Worm (Caenorhabditis elegans): ENCODE measurements around the gene plc-1.

Gene plc-1

ce11 chrX:10820511-10820910, 17.9 kb downstream of the plc-1 start, which contains the start of gene F31B12.3:
Gene F31B12.3, minus strand, starts transcription at chrX:10820611.
- TF ChIP-seq bed-3 (GFP tag; optimal IDR thresholded peaks at IDR 0.05) (no peak), ham-2 (GFP tag; optimal IDR thresholded peaks at IDR 0.05) (no peak), ceh-39 (tag; optimal IDR thresholded peaks at IDR 0.05) (no peak), unc-120 (tag; optimal IDR thresholded peaks at IDR 0.05; ENCODE audit: poor library complexity, severe bottlenecking) (no peak), unc-62 (GFP tag; optimal IDR thresholded peaks at IDR 0.05) (no peak), elt-1 (tag; optimal IDR thresholded peaks at IDR 0.05; ENCODE audit: borderline replicate concordance, insufficient read depth) (no peak), snpc-4 (tag; optimal IDR thresholded peaks at IDR 0.05) (no peak), mls-2 (tag; optimal IDR thresholded peaks at IDR 0.05) (no peak), nhr-237 (tag; optimal IDR thresholded peaks at IDR 0.05) (no peak), nhr-2 (tag; optimal IDR thresholded peaks at IDR 0.05) (no peak), mab-5 (tag; optimal IDR thresholded peaks at IDR 0.05) (no peak), mep-1 (tag; optimal IDR thresholded peaks at IDR 0.05) (no peak), zip-8 (tag; optimal IDR thresholded peaks at IDR 0.05) (no peak), sem-2 (GFP tag; optimal IDR thresholded peaks at IDR 0.05) (no peak)

- no peak for TF ChIP-seq nhr-2 (tag; optimal IDR thresholded peaks at IDR 0.05)
- no peak for TF ChIP-seq mls-2 (tag; optimal IDR thresholded peaks at IDR 0.05)
- TF ChIP-seq mab-5 (tag; optimal IDR thresholded peaks at IDR 0.05): no peak
Observed at ce11 chrX:10804441-10804840, 34.0 kb downstream of the plc-1 start, which contains the start of gene F31B12.4. Gene F31B12.4, plus strand, starts transcription at chrX:10804741.

ce11 chrX:10794647-10795046, 43.8 kb downstream of the plc-1 start, which contains the start of gene T05A10.6:
Gene T05A10.6, minus strand, starts transcription at chrX:10794747.
- TF ChIP-seq lin-13 (tag; optimal IDR thresholded peaks at IDR 0.05) (no peak), ceh-43 (GFP tag; optimal IDR thresholded peaks at IDR 0.05) (no peak), mab-5 (tag; optimal IDR thresholded peaks at IDR 0.05) (no peak), ham-2 (GFP tag; optimal IDR thresholded peaks at IDR 0.05) (no peak), zip-8 (tag; optimal IDR thresholded peaks at IDR 0.05) (no peak), nhr-28 (tag; optimal IDR thresholded peaks at IDR 0.05) (no peak), unc-120 (tag; optimal IDR thresholded peaks at IDR 0.05; ENCODE audit: poor library complexity, severe bottlenecking) (no peak), unc-62 (GFP tag; optimal IDR thresholded peaks at IDR 0.05) (no peak), cnd-1 (tag; optimal IDR thresholded peaks at IDR 0.05) (no peak), drap-1 (GFP tag; optimal IDR thresholded peaks at IDR 0.05) (no peak), nhr-237 (tag; optimal IDR thresholded peaks at IDR 0.05) (no peak), ceh-83 (GFP tag; optimal IDR thresholded peaks at IDR 0.05) (no peak), ceh-39 (tag; optimal IDR thresholded peaks at IDR 0.05) (no peak), ces-1 (GFP tag; optimal IDR thresholded peaks at IDR 0.05) (no peak), bed-3 (GFP tag; optimal IDR thresholded peaks at IDR 0.05) (no peak)

DNA sequence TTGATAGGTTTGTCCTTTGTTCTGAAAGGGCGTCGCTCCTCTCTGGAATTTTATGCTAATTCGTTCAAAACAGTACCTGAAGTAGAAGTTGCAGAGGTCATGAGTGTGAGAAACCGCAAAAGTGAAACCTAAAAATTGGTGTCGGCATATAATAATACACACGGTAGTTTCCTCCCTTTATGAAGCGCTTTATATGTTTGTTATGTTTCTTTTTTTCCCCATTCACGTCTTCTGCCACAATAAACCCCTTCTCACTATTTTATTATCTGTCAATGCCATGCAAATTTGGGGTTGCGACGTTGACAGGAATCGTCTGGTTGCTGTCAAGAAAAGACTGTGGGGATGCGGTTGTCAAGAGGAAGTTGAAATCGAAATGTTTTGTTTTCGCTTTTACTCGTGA, 46.0 kb downstream of the plc-1 start, which contains the start of gene vap-2:
vap-2 (minus strand) TSS at position 101 of the 400 bp plus-strand sequence.
- TF ChIP-seq nhr-76 (tag; optimal IDR thresholded peaks at IDR 0.05): no peak
- TF ChIP-seq mep-1 (tag; optimal IDR thresholded peaks at IDR 0.05): no peak
- no peak for TF ChIP-seq elt-1 (tag; optimal IDR thresholded peaks at IDR 0.05; ENCODE audit: borderline replicate concordance, insufficient read depth)
- TF ChIP-seq pha-4 (tag; optimal IDR thresholded peaks at IDR 0.05): no peak

DNA sequence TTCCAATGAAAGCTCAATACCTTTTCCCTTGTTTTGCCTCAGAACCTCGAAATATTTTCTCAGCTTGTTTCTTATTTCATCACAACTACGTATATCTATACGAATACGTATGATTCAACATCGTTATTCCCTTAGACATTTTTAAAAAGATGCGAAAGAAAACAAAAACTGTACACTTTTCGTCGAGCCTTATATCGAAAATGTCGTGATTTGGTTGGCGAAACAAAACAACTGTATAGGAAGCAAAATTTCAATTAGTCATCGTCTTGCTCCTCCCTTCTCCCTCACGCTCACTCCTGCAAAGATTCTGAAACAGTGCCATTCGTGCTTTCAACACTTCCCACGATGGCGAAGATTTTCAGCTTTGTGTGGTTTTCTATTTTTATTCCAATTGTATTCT, 51.2 kb downstream of the plc-1 start, which contains the start of gene ttr-14:
ttr-14 (plus strand) TSS at position 301 of the 400 bp plus-strand sequence.
- TF ChIP-seq nhr-237 (tag; optimal IDR thresholded peaks at IDR 0.05): no peak
- TF ChIP-seq ces-1 (GFP tag; optimal IDR thresholded peaks at IDR 0.05): no peak
- no peak for TF ChIP-seq lin-13 (tag; optimal IDR thresholded peaks at IDR 0.05)
- TF ChIP-seq ceh-83 (GFP tag; optimal IDR thresholded peaks at IDR 0.05): no peak
- TF ChIP-seq elt-3 (tag; optimal IDR thresholded peaks at IDR 0.05): no peak
- TF ChIP-seq flh-1 (GFP tag; optimal IDR thresholded peaks at IDR 0.05): no peak
- TF ChIP-seq mep-1 (tag; optimal IDR thresholded peaks at IDR 0.05): no peak
- no peak for TF ChIP-seq sptf-1 (tag; optimal IDR thresholded peaks at IDR 0.05)
- TF ChIP-seq unc-39 (tag; optimal IDR thresholded peaks at IDR 0.05): no peak
- no peak for TF ChIP-seq bed-3 (GFP tag; optimal IDR thresholded peaks at IDR 0.05)

ce11 chrX:10783822-10784221, 54.6 kb downstream of the plc-1 start, which contains the start of gene clc-4:
Gene clc-4, minus strand, starts transcription at chrX:10783922.
- TF ChIP-seq ces-1 (GFP tag; optimal IDR thresholded peaks at IDR 0.05): no peak
- no peak for TF ChIP-seq ceh-43 (GFP tag; optimal IDR thresholded peaks at IDR 0.05)
- TF ChIP-seq sptf-1 (tag; optimal IDR thresholded peaks at IDR 0.05): no peak
- TF ChIP-seq lsy-2 (tag; optimal IDR thresholded peaks at IDR 0.05): no peak
- no peak for TF ChIP-seq unc-120 (tag; optimal IDR thresholded peaks at IDR 0.05; ENCODE audit: poor library complexity, severe bottlenecking)
- TF ChIP-seq pha-4 (tag; optimal IDR thresholded peaks at IDR 0.05): no peak
- no peak for TF ChIP-seq elt-1 (tag; optimal IDR thresholded peaks at IDR 0.05; ENCODE audit: borderline replicate concordance, insufficient read depth)
- no peak for TF ChIP-seq nhr-2 (tag; optimal IDR thresholded peaks at IDR 0.05)
- no peak for TF ChIP-seq sem-2 (GFP tag; optimal IDR thresholded peaks at IDR 0.05)
- TF ChIP-seq zip-8 (tag; optimal IDR thresholded peaks at IDR 0.05): no peak
- TF ChIP-seq ham-2 (GFP tag; optimal IDR thresholded peaks at IDR 0.05): no peak
- TF ChIP-seq ceh-83 (GFP tag; optimal IDR thresholded peaks at IDR 0.05): no peak
- TF ChIP-seq bed-3 (GFP tag; optimal IDR thresholded peaks at IDR 0.05): no peak
- no peak for TF ChIP-seq mep-1 (tag; optimal IDR thresholded peaks at IDR 0.05)
- TF ChIP-seq cnd-1 (tag; optimal IDR thresholded peaks at IDR 0.05): no peak
- TF ChIP-seq ceh-39 (tag; optimal IDR thresholded peaks at IDR 0.05): no peak
- no peak for TF ChIP-seq ztf-11 (tag; optimal IDR thresholded peaks at IDR 0.05)
- no peak for TF ChIP-seq elt-3 (tag; optimal IDR thresholded peaks at IDR 0.05)

Data from whole organism, mixed stage, embryonic.